Fruit fly (Drosophila melanogaster) ovary, adult (tissue): ENCODE measurements around the gene CG42450.

Experiments
- CG17801 ChIP-seq: fragments of 200-800 bp; optimal IDR thresholded peaks from 2 replicates; lab custom pipeline; 2019; ENCODE audit warnings: missing biosample characterization, mild to moderate bottlenecking, missing genetic modification characterization, moderate library complexity; ENCODE audit not compliant: partially characterized antibody

Gene CG42450

DNA sequence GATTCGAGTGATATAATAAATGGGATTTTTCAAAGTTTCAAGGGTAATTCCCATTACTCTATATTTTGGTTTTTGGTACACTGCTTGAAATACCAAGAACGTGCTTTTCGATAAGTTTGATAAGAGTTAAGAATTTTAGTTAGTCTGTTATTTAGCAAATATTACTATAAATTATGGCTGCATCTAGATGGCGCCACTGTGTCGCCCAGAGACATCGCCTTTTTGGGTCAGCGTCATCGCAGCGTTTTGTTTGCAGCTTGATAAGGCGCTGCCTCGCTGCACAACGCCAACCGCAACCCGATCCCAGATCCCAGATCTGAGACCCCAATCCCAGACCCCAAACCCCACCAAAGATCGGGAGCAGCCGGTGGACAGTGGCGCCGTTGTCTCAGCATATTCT is 25.4 kb downstream of the CG42450 start:
- no peak for TF ChIP-seq CG17801 (GFP tag; lab: Kevin White, UChicago)

- TF ChIP-seq CG17801 (GFP tag; lab: Kevin White, UChicago) = no peak
Observed at dm6 chrX:18838929-18839576, 26.0 kb downstream of the CG42450 start.

dm6 chrX:18843229-18844033 is 30.3 kb downstream of the CG42450 start, which contains the start of gene htk:
Gene htk (plus strand): TSS chrX:18843663.
- TF ChIP-seq CG17801 (GFP tag; lab: Kevin White, UChicago) = peak; percentile 47

DNA sequence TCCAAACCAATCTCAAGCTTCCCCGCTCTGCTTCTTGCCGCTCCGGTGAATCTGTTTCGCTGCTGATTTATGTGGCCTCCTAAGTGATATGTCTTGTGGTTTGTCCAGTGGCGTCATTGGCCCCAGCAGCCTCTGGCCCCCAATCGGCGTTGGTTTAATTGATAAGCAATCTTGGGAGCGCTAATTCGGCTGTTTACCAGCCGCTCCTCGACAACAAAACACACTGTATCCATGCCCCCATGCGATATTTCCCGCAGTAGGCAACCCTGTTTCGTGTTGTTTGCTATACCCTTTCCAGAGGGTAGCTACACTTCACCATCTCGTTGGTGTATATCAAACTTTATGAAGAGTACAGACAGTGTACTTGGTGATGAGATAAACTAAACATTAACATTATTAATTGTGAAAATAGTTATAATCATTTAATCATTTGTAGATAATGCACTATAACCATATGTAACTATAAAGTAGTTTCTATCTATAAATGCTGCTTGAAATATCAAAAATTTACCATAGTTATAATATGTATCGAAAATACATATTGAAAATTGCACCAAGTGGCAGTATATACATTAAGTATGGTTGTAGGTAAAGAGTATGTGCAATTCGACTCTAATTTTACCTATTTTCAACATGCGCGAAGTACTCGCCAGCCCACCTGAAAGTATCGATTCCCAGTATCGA is 35.4 kb downstream of the CG42450 start, which contains the start of gene shop:
TSS of gene shop (minus strand) at position 229 of the 684 bp plus-strand sequence.
- peak; percentile 59 for TF ChIP-seq CG17801 (GFP tag; lab: Kevin White, UChicago)

DNA sequence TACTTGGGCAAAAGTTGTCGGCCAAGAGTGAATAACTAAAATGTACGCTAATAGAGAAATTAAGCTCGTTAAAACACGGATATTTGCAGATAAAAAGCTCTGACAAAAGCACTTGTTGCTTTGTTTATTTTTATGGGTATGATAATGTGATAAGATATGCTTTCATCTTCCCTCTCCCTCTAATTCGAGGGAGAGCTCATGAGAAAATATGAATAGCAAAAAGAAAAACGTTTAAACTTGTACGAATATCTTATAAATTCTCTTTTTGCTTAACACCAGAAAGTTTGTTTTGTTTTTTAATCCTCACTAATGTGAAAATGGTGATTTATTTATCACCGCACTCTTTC is 35.9 kb downstream of the CG42450 start:
- no peak for TF ChIP-seq CG17801 (GFP tag; lab: Kevin White, UChicago)

DNA sequence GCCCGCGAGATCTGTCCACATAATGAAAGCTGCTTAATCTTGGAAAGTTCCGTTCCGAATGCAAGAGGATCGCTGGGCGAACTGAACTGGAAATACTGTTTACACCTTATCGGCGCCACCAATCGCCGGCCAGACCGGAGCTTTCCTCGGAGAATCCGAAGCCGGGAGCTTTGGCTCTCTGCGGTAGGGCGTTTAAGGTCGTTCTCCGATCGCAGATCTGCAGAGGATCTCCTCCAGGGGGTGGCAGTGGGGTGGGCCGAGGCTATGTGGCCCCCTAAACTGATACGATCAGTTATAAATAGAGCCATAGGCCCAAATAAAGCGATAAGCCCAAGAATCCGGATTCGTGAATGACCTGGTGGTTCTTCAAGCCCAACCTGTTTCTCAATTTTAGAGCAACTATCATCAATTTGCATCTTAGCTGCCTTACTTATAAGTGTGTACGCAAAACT is 44.3 kb downstream of the CG42450 start, which contains the start of gene CG7322:
TSS of gene CG7322 (minus strand) at position 402 of the 452 bp plus-strand sequence.
- TF ChIP-seq CG17801 (GFP tag; lab: Kevin White, UChicago) = no peak

DNA sequence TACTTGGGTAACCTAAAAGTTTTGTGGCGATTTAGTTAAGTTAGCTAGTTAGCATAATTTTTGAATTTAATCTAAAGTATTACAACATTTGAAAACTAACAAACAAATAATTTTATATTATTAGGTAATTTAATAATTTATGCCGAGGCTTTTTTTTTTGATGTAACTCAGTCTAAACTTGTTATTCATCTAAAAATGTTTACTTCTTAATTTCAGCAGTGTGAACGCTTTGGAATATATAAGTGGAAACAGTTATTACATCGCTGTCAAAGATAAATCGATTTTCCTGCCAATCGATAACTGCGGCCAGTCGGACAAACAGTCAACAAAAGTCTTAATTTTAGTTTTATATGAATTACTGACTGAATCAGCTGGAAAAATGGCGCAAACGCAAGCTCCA is 44.8 kb downstream of the CG42450 start, which contains the start of gene Usp39:
TSS of gene Usp39 (plus strand) at position 288 of the 400 bp plus-strand sequence.
- no peak for TF ChIP-seq CG17801 (GFP tag; lab: Kevin White, UChicago)

dm6 chrX:18860074-18860473 is 47.0 kb downstream of the CG42450 start, which contains the start of gene CG32544:
Gene CG32544 (plus strand): TSS chrX:18860284.
- TF ChIP-seq CG17801 (GFP tag; lab: Kevin White, UChicago) = no peak

dm6 chrX:18863748-18864482 is 50.8 kb downstream of the CG42450 start, which contains the start of the genes CG7326 and Dora:
Gene CG7326 (minus strand): TSS chrX:18863776.
Gene Dora (plus strand): TSS chrX:18863950.
- TF ChIP-seq CG17801 (GFP tag; lab: Kevin White, UChicago) = peak; percentile 56

DNA sequence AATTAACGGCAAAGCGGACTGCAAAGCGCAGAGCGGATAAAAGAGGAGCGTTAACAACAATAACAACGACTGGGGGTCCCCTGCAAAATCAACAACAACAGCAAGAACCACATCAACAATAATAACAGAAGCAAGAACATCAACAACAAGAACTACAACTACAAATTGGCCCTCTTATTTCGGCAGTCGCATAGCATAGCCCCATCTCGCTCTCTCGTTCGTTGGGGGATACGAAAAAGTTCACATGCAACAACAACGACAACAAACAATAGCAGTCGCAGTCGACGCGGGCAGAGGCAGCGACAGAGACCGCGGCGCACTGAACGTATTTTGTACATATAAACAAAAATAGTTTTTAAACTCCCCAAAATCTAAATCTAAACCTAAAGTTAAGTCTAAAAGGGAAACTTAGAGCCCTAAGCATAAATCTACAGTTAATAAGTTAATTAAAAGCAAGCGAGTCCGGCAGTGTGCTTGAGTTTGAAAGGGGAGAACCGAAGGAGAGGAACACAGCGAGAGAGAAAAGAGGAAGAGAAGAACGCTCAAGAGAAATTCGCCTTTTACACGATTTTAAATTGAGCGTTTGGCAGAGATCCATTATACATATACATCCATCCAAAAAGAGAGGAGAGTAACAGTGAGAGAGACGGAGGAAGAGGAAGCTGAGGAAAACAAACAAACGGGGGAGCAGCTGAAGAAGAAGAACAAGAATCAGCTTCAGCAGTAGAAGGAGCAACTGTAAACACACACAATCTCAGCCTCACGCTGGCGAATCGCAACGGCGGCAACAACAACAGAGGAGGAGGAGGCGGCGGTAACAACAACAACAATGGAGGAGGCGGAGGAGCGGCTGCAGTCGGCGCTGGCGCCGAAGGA is 51.6 kb downstream of the CG42450 start:
- TF ChIP-seq CG17801 (GFP tag; lab: Kevin White, UChicago) = no peak

dm6 chrX:18866289-18866832 is 53.3 kb downstream of the CG42450 start:
- TF ChIP-seq CG17801 (GFP tag; lab: Kevin White, UChicago) = no peak

dm6 chrX:18868142-18868541 is 55.0 kb downstream of the CG42450 start:
- TF ChIP-seq CG17801 (GFP tag; lab: Kevin White, UChicago) = no peak
